Fruit fly (Drosophila melanogaster): Measurements from ENCODE around the gene Tak1.

The Tak1 gene

DNA sequence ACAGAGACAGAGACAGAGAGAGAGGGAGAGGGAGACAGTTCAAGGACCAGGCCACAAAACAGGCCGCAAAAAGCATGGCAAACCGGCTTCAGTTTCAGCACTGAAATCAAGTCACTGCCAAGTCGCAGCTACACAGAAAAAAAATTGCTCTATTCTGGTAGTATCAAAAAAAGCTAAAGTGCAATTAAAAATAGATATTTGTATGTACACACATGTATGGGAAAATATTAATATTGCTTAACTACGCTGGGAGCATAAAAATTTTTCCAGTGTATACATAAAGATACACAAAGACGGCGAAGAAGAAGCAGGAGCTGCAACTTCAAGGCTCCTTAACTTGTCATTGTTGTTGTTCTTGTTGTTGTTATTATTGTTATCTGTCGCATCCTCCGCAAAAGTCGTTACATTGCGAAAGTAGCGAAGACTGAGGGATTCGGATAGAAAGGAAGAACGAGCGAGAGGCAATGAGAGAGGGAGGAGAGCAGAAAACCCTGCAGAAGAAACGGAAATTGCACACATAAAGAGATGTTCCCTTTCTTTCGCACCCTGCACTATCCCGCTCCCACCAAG lies 23.6 kb downstream of the Tak1 start (continued):
- TF ChIP-seq MTF-1 (GFP tag; optimal IDR thresholded peaks at IDR 0.05; ENCODE audit: borderline replicate concordance) = no peak
- TF ChIP-seq nerfin-2 (GFP tag; IDR thresholded peaks at IDR 0.05; ENCODE audit: partially characterized antibody) = no peak
- TF ChIP-seq h (optimal IDR thresholded peaks at IDR 0.05) = no peak
- TF ChIP-seq CG34376 (GFP tag; optimal IDR thresholded peaks at IDR 0.05) = no peak
- TF ChIP-seq BtbVII (GFP tag; optimal IDR thresholded peaks at IDR 0.05) = no peak
- 0 out of 2 replicates have a peak, but pooled peaks have one; percentile 26 for TF ChIP-seq CG6689 (GFP tag; IDR thresholded peaks at IDR 0.05)
- TF ChIP-seq ato (GFP tag; IDR thresholded peaks at IDR 0.05; ENCODE audit: partially characterized antibody) = no peak
- TF ChIP-seq aop (GFP tag; IDR thresholded peaks at IDR 0.05) = no peak
- TF ChIP-seq CG17361 (GFP tag; IDR thresholded peaks at IDR 0.05) = 0 out of 3 replicates have a peak, but pooled peaks have one; percentile 35
- no peak for TF ChIP-seq rib (GFP tag; IDR thresholded peaks at IDR 0.05)
- TF ChIP-seq Dip3 (GFP tag; optimal IDR thresholded peaks at IDR 0.05) = no peak
- no peak for TF ChIP-seq pros (GFP tag; optimal IDR thresholded peaks at IDR 0.05)
- TF ChIP-seq CG8924 (tag; optimal IDR thresholded peaks at IDR 0.05) = no peak
- no peak for TF ChIP-seq Stat92E (GFP tag; optimal IDR thresholded peaks at IDR 0.05)
- TF ChIP-seq Hmx (GFP tag; optimal IDR thresholded peaks at IDR 0.05) = no peak
- TF ChIP-seq cato (GFP tag; optimal IDR thresholded peaks at IDR 0.05; ENCODE audit: borderline replicate concordance) = no peak
- no peak for TF ChIP-seq caup (GFP tag; optimal IDR thresholded peaks at IDR 0.05; ENCODE audit: severe bottlenecking)
- no peak for TF ChIP-seq CG14965 (GFP tag; optimal IDR thresholded peaks at IDR 0.05; ENCODE audit: borderline replicate concordance)
- TF ChIP-seq Aef1 (GFP tag; IDR thresholded peaks at IDR 0.05) = peak; percentile 41; the same call in 2 of the 3 replicates
- TF ChIP-seq Usf (GFP tag; optimal IDR thresholded peaks at IDR 0.05) = no peak
- TF ChIP-seq hth (optimal IDR thresholded peaks at IDR 0.05) = no peak
- TF ChIP-seq CG15696 (tag; optimal IDR thresholded peaks at IDR 0.05) = no peak
- TF ChIP-seq Opbp (GFP tag; IDR thresholded peaks at IDR 0.05; ENCODE audit: partially characterized antibody) = no peak
- no peak for TF ChIP-seq fd102C (GFP tag; optimal IDR thresholded peaks at IDR 0.05)
- no peak for TF ChIP-seq wor (GFP tag; IDR thresholded peaks at IDR 0.05)
- no peak for TF ChIP-seq fd96Cb (tag; optimal IDR thresholded peaks at IDR 0.05)
- peak; percentile 0 for TF ChIP-seq Abd-B (GFP tag; optimal IDR thresholded peaks at IDR 0.05)
- peak; percentile 11 for TF ChIP-seq CHES-1-like (GFP tag; optimal IDR thresholded peaks at IDR 0.05)
- no peak for TF ChIP-seq kni (GFP tag; optimal IDR thresholded peaks at IDR 0.05)
- peak; percentile 34 for TF ChIP-seq CG1603 (tag; optimal IDR thresholded peaks at IDR 0.05)
- TF ChIP-seq Ravus (GFP tag; IDR thresholded peaks at IDR 0.05) = no peak
- no peak for TF ChIP-seq schlank (tag; optimal IDR thresholded peaks at IDR 0.05)
- no peak for TF ChIP-seq tin (GFP tag; optimal IDR thresholded peaks at IDR 0.05)
- no peak for TF ChIP-seq tup (GFP tag; optimal IDR thresholded peaks at IDR 0.05)
- TF ChIP-seq chinmo (GFP tag; IDR thresholded peaks at IDR 0.05; ENCODE audit: partially characterized antibody) = no peak
- TF ChIP-seq CG10654 (GFP tag; optimal IDR thresholded peaks at IDR 0.05) = no peak
- no peak for TF ChIP-seq ara (GFP tag; IDR thresholded peaks at IDR 0.05)
- TF ChIP-seq CG1024 (GFP tag; IDR thresholded peaks at IDR 0.05) = no peak
- no peak for TF ChIP-seq CG9215 (GFP tag; IDR thresholded peaks at IDR 0.05)
- TF ChIP-seq CG16815 (GFP tag; optimal IDR thresholded peaks at IDR 0.05) = no peak
- no peak for TF ChIP-seq Taf1 (GFP tag; IDR thresholded peaks at IDR 0.05)
- no peak for TF ChIP-seq onecut (GFP tag; IDR thresholded peaks at IDR 0.05)
- no peak for TF ChIP-seq CG30431 (GFP tag; optimal IDR thresholded peaks at IDR 0.05)
- TF ChIP-seq CG31224 (GFP tag; IDR thresholded peaks at IDR 0.05) = 0 out of 2 replicates have a peak, but pooled peaks have one; percentile 6
- TF ChIP-seq Drgx (GFP tag; IDR thresholded peaks at IDR 0.05) = peak; percentile 92
- no peak for TF ChIP-seq TFAM (GFP tag; optimal IDR thresholded peaks at IDR 0.05)
- no peak for TF ChIP-seq CG4820 (GFP tag; optimal IDR thresholded peaks at IDR 0.05)
- TF ChIP-seq HHEX (GFP tag; optimal IDR thresholded peaks at IDR 0.05) = no peak
- no peak for TF ChIP-seq CG12071 (GFP tag; optimal IDR thresholded peaks at IDR 0.05)
- no peak for TF ChIP-seq tap (tag; optimal IDR thresholded peaks at IDR 0.05)
